Worm (Caenorhabditis elegans) whole organism, L3 larva: ENCODE results near the gene cdr-2.

Source experiments
- ZK546.5 ChIP-seq: sonication (generic microtip); optimal IDR thresholded peaks from 2 replicates; lab custom pipeline; 2017; ENCODE audit warnings: missing biosample characterization, missing genetic modification characterization
- elt-2 ChIP-seq: sonication (generic microtip); optimal IDR thresholded peaks from 2 replicates; lab custom pipeline; 2016; ENCODE audit warnings: missing genetic modification reagents, mild to moderate bottlenecking, missing genetic modification characterization, missing compliant biosample characterization
- fkh-10 ChIP-seq: sonication (generic microtip); optimal IDR thresholded peaks from 2 replicates; lab custom pipeline; 2017; ENCODE audit warnings: missing biosample characterization, missing genetic modification reagents, missing genetic modification characterization
- jun-1 ChIP-seq: fragments of 150-350 bp; optimal IDR thresholded peaks from 2 replicates; lab custom pipeline; 2014; ENCODE audit warnings: missing biosample characterization, missing genetic modification reagents, missing genetic modification characterization
- mdl-1 ChIP-seq: fragments of 150-350 bp; optimal IDR thresholded peaks from 2 replicates; lab custom pipeline; 2014; ENCODE audit warnings: missing biosample characterization, missing genetic modification characterization
- nhr-11 ChIP-seq: fragments of 150-350 bp; optimal IDR thresholded peaks from 2 replicates; lab custom pipeline; 2014; ENCODE audit warnings: missing biosample characterization, missing genetic modification characterization
- nhr-12 ChIP-seq: fragments of 150-350 bp; optimal IDR thresholded peaks from 2 replicates; lab custom pipeline; 2014; ENCODE audit warnings: missing biosample characterization, missing genetic modification characterization
- tbx-2 ChIP-seq: sonication (generic microtip); optimal IDR thresholded peaks from 2 replicates; lab custom pipeline; 2016; ENCODE audit warnings: mild to moderate bottlenecking, missing genetic modification characterization, missing compliant biosample characterization

DNA sequence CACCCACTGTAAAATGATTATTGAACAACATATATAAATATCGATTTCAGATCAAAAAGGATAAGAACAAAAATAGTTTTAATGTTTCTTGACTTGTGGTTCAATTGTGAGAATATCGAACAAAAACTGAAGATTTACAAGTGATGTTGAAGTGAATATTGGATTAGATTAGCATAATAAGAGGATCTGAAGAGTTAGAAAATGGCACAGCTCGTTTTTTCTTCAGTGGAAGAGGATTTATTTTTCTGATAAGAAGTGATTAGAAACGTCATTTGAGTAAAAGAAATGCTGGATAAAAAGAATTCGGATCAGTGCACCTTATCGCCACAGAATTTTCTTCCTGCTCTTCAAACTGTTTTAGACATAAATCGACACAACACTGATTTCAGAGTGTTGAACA lies 19.8 kb downstream of the cdr-2 start, which contains the start of gene twk-14:
- no peak for TF ChIP-seq jun-1 (tag; lab: Kevin White, UChicago)
- TF ChIP-seq nhr-11 (tag; lab: Kevin White, UChicago): no peak
- no peak for TF ChIP-seq mdl-1 (tag; lab: Kevin White, UChicago)
- no peak for TF ChIP-seq tbx-2 (tag; lab: Kevin White, UChicago)
- TF ChIP-seq nhr-12 (tag; lab: Kevin White, UChicago): no peak
- no peak for TF ChIP-seq fkh-10
- no peak for TF ChIP-seq ZK546.5
- no peak for TF ChIP-seq elt-2 (tag; lab: Kevin White, UChicago)
